Worm (Caenorhabditis elegans) whole organism, L2 larva: ENCODE results near the gene irld-64.

Experiments
- C34F6.9 ChIP-seq: fragments of 150-350 bp; optimal IDR thresholded peaks from 2 replicates; lab custom pipeline; 2014; ENCODE audit warnings: missing biosample characterization, missing genetic modification characterization
- F13H6.1 ChIP-seq: sonication (generic microtip); optimal IDR thresholded peaks from 2 replicates; lab custom pipeline; 2016; ENCODE audit warnings: missing genetic modification characterization, missing compliant biosample characterization
- R02D3.7 ChIP-seq: fragments of 150-350 bp; optimal IDR thresholded peaks from 2 replicates; lab custom pipeline; 2014; ENCODE audit warnings: missing biosample characterization, missing genetic modification characterization
- Y55F3AM.14 ChIP-seq: fragments of 200-800 bp; sonication (Bioruptor generic); optimal IDR thresholded peaks from 2 replicates; lab custom pipeline; 2018; ENCODE audit warnings: mild to moderate bottlenecking, missing genetic modification characterization, missing compliant biosample characterization
- ZK546.5 ChIP-seq: sonication (generic microtip); optimal IDR thresholded peaks from 2 replicates; lab custom pipeline; 2017; ENCODE audit warnings: missing biosample characterization, missing genetic modification characterization
- alr-1 ChIP-seq: fragments of 150-350 bp; optimal IDR thresholded peaks from 2 replicates; lab custom pipeline; 2014; ENCODE audit warnings: missing biosample characterization, missing genetic modification characterization
- aly-2 ChIP-seq: fragments of 150-350 bp; optimal IDR thresholded peaks from 2 replicates; lab custom pipeline; 2014; ENCODE audit warnings: missing biosample characterization, missing genetic modification characterization
- blmp-1 ChIP-seq: sonication (generic microtip); optimal IDR thresholded peaks from 2 replicates; lab custom pipeline; 2017; ENCODE audit warnings: missing genetic modification characterization, mild to moderate bottlenecking, missing compliant biosample characterization, antibody characterized with exemption, moderate library complexity; ENCODE audit not compliant: insufficient read depth
- ceh-82 ChIP-seq: fragments of 150-350 bp; optimal IDR thresholded peaks from 2 replicates; lab custom pipeline; 2014; ENCODE audit warnings: missing biosample characterization, missing genetic modification characterization
- crh-2 ChIP-seq: sonication (generic microtip); optimal IDR thresholded peaks from 2 replicates; lab custom pipeline; 2017; ENCODE audit warnings: missing biosample characterization, missing genetic modification characterization
- dmd-4 ChIP-seq: sonication (generic microtip); optimal IDR thresholded peaks from 2 replicates; lab custom pipeline; 2017; ENCODE audit warnings: missing biosample characterization, missing genetic modification characterization
- elt-1 ChIP-seq: fragments of 150-350 bp; optimal IDR thresholded peaks from 2 replicates; lab custom pipeline; 2014; ENCODE audit warnings: missing biosample characterization, missing genetic modification characterization
- fos-1 ChIP-seq: fragments of 150-350 bp; optimal IDR thresholded peaks from 2 replicates; lab custom pipeline; 2014; ENCODE audit warnings: missing biosample characterization, missing genetic modification characterization
- gmeb-1 ChIP-seq: fragments of 150-350 bp; optimal IDR thresholded peaks from 2 replicates; lab custom pipeline; 2014; ENCODE audit warnings: missing biosample characterization, missing genetic modification characterization
- lin-13 ChIP-seq: fragments of 150-350 bp; optimal IDR thresholded peaks from 2 replicates; lab custom pipeline; 2014; ENCODE audit warnings: missing biosample characterization, missing genetic modification reagents, missing genetic modification characterization
- lin-39 ChIP-seq: fragments of 150-350 bp; optimal IDR thresholded peaks from 2 replicates; lab custom pipeline; 2014; ENCODE audit warnings: missing biosample characterization, missing genetic modification reagents, missing genetic modification characterization
- lsy-2 ChIP-seq, 2 experiments: fragments of 150-350 bp in 1 of 2; sonication (generic microtip) in 1 of 2; optimal IDR thresholded peaks; 2 replicates each; lab custom pipeline; 2014 to 2017; ENCODE audit warnings: missing biosample characterization in 2 of 2, missing genetic modification characterization in 2 of 2
- mab-5 ChIP-seq: fragments of 150-350 bp; optimal IDR thresholded peaks from 2 replicates; lab custom pipeline; 2014; ENCODE audit warnings: missing biosample characterization, missing genetic modification characterization
- mdl-1 ChIP-seq, 2 experiments: fragments of 150-350 bp in 1 of 2; sonication (generic microtip) in 1 of 2; optimal IDR thresholded peaks; 2 replicates each; lab custom pipeline; 2017; ENCODE audit warnings: missing biosample characterization in 2 of 2, missing genetic modification characterization in 2 of 2
- nhr-10 ChIP-seq: sonication (generic microtip); optimal IDR thresholded peaks from 2 replicates; lab custom pipeline; 2017; ENCODE audit warnings: missing biosample characterization, missing genetic modification characterization
- nhr-11 ChIP-seq: fragments of 150-350 bp; optimal IDR thresholded peaks from 2 replicates; lab custom pipeline; 2014; ENCODE audit warnings: missing biosample characterization, missing genetic modification characterization
- nhr-129 ChIP-seq: fragments of 150-350 bp; optimal IDR thresholded peaks from 2 replicates; lab custom pipeline; 2014; ENCODE audit warnings: missing biosample characterization, missing genetic modification characterization
- nhr-23 ChIP-seq: fragments of 150-350 bp; optimal IDR thresholded peaks from 2 replicates; lab custom pipeline; 2014; ENCODE audit warnings: missing biosample characterization, missing genetic modification reagents, missing genetic modification characterization
- nhr-25 ChIP-seq: fragments of 150-350 bp; sonication (generic microtip); optimal IDR thresholded peaks from 3 replicates; lab custom pipeline; 2014; ENCODE audit warnings: missing biosample characterization, missing genetic modification characterization
- nhr-6 ChIP-seq: fragments of 150-350 bp; optimal IDR thresholded peaks from 2 replicates; lab custom pipeline; 2014; ENCODE audit warnings: missing biosample characterization, missing genetic modification characterization
- nhr-77 ChIP-seq: fragments of 150-350 bp; optimal IDR thresholded peaks from 2 replicates; lab custom pipeline; 2014; ENCODE audit warnings: missing biosample characterization, missing genetic modification characterization
- peb-1 ChIP-seq: fragments of 150-350 bp; optimal IDR thresholded peaks from 2 replicates; lab custom pipeline; 2014; ENCODE audit warnings: missing biosample characterization, missing genetic modification characterization
- sem-4 ChIP-seq: fragments of 150-350 bp; optimal IDR thresholded peaks from 2 replicates; lab custom pipeline; 2014; ENCODE audit warnings: missing biosample characterization, missing genetic modification reagents, missing genetic modification characterization
- skn-1 ChIP-seq: sonication (generic microtip); optimal IDR thresholded peaks from 2 replicates; lab custom pipeline; 2017; ENCODE audit warnings: missing biosample characterization, missing genetic modification characterization
- sma-3 ChIP-seq: sonication (generic microtip); optimal IDR thresholded peaks from 2 replicates; lab custom pipeline; 2016; ENCODE audit warnings: missing genetic modification reagents, missing genetic modification characterization, missing compliant biosample characterization
- unc-39 ChIP-seq: fragments of 150-350 bp; optimal IDR thresholded peaks from 2 replicates; lab custom pipeline; 2014; ENCODE audit warnings: missing biosample characterization, missing genetic modification characterization
- unc-55 ChIP-seq: fragments of 150-350 bp; sonication (generic microtip); optimal IDR thresholded peaks from 3 replicates; lab custom pipeline; 2014; ENCODE audit warnings: missing biosample characterization, missing genetic modification reagents, missing genetic modification characterization
- unc-62 ChIP-seq: fragments of 150-350 bp; optimal IDR thresholded peaks from 2 replicates; lab custom pipeline; 2014; ENCODE audit warnings: missing biosample characterization, missing genetic modification reagents, missing genetic modification characterization
- zag-1 ChIP-seq: fragments of 150-350 bp; optimal IDR thresholded peaks from 2 replicates; lab custom pipeline; 2014; ENCODE audit warnings: missing biosample characterization, missing genetic modification characterization
- ztf-1 ChIP-seq: fragments of 200-800 bp; sonication (Bioruptor generic); conservative IDR thresholded peaks from 2 replicates; pipeline ENCODE4 v1.3.6; 2022; ENCODE audit warnings: missing genetic modification characterization, missing compliant biosample characterization
- ztf-4 ChIP-seq: fragments of 150-350 bp; optimal IDR thresholded peaks from 2 replicates; lab custom pipeline; 2014; ENCODE audit warnings: missing biosample characterization, missing genetic modification characterization

irld-64 gene

ce11 chrII:2958308-2958707 is 27.9 kb upstream of the irld-64 start, which contains the start of gene srw-60:
TSS of gene srw-60 (plus strand) at chrII:2958608.
- TF ChIP-seq lsy-2 (tag; optimal IDR thresholded peaks at IDR 0.05; lab: Kevin White, UChicago) (no peak), ZK546.5 (tag; lab: Kevin White, UChicago) (no peak), nhr-25 (tag; lab: Kevin White, UChicago) (no peak), Y55F3AM.14 (GFP tag; lab: Kevin White, UChicago) (no peak), unc-55 (GFP tag; lab: Kevin White, UChicago) (no peak), crh-2 (no peak), nhr-129 (tag; lab: Kevin White, UChicago) (no peak), lin-39 (tag; lab: Kevin White, UChicago) (no peak), nhr-77 (tag; lab: Kevin White, UChicago) (no peak), blmp-1 (no peak), C34F6.9 (tag; lab: Kevin White, UChicago) (no peak)
- TF ChIP-seq, all 48 proteins: peak for 0

DNA sequence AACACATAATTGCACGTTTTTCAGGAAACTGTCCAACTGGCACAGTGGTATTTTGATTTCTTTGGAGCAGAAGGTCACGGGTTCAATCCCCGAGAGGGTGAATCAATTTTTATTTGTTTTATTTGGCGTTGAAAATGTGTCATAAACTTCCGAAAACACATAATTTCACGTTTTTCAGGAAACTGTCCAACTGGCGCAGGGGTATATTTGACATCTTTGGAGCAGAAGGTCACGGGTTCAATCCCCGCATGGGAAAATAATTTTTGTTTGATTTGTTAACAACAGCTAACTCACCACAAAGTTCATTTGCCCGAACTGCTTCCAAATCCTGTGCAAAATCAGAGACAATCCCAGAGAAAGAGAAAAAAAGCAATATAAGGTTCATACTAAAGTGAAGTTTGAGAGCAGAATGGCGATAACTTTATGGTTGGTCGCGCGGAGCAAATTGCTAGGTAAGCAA is 25.3 kb upstream of the irld-64 start, which contains the start of gene irld-48:
Gene irld-48 (plus strand): TSS at position 410 of the 460 bp plus-strand sequence.
- TF ChIP-seq lin-13 (no peak), crh-2 (no peak), nhr-10 (tag; lab: Kevin White, UChicago) (no peak), aly-2 (no peak), ceh-82 (tag; lab: Kevin White, UChicago) (no peak), dmd-4 (tag; lab: Kevin White, UChicago) (no peak), fos-1 (no peak), unc-55 (GFP tag; lab: Kevin White, UChicago) (no peak), Y55F3AM.14 (GFP tag; lab: Kevin White, UChicago) (no peak), sem-4 (no peak), F13H6.1 (tag; lab: Kevin White, UChicago) (no peak), peb-1 (tag; lab: Kevin White, UChicago) (no peak)

- TF ChIP-seq zag-1 (tag; lab: Kevin White, UChicago) = no peak
- TF ChIP-seq ztf-1 = no peak
- TF ChIP-seq, all 48 proteins: peak for 0
These were observed 22.2 kb upstream of the irld-64 start, which contains the start of gene irld-51 for ce11 chrII:2952629-2953028. TSS of gene irld-51 (minus strand) at chrII:2952729.

DNA sequence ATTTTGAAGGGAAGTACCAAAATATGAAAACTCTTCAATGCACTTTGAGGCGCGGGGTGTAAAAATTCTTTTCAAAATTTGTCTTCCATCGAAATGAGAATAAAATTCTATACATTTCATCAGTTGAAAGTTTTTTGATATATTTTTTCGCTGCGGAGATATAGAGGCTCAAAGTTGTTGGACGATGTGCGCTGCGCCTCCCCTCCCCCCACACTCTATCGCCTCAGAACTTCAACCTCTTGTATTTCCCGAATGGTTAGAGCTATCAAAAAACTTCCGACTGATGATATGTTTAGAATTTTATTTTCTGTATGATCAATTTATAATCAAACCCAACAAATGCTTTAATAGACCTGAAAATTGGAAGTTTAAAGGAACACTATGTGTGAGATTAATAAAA is 18.2 kb upstream of the irld-64 start:
- TF ChIP-seq elt-1 (tag; lab: Kevin White, UChicago) (no peak), fos-1 (no peak), unc-62 (GFP tag; lab: Kevin White, UChicago) (no peak), ZK546.5 (tag; lab: Kevin White, UChicago) (no peak), skn-1 (no peak), blmp-1 (no peak), nhr-11 (tag; lab: Kevin White, UChicago) (no peak), unc-55 (GFP tag; lab: Kevin White, UChicago) (no peak), mdl-1 (tag; optimal IDR thresholded peaks at IDR 0.05; lab: Kevin White, UChicago) (no peak), ztf-4 (tag; lab: Kevin White, UChicago) (no peak), gmeb-1 (tag; lab: Kevin White, UChicago) (no peak)

DNA sequence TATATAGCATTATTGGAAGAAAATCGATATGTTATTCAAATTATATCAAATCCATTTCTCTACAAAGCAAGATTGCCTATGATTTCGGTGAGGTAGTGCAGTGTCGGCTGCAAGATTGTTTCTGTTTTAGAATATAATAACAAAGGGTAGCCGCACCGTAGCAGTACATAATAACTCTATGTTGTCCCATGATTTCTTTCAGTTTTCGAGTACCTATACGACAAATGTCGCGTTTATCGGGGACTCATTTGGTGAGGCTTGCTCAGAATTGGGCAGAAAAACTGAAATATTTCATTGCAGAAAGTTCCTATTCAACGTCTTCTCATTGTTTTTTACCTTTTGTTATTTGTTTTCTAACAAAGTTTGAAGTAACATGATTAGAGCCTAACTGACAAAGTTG is 16.0 kb upstream of the irld-64 start, which contains the start of gene srw-79:
Gene srw-79 (plus strand): TSS at position 301 of the 400 bp plus-strand sequence.
- TF ChIP-seq nhr-23 (tag; lab: Kevin White, UChicago) (no peak), nhr-10 (tag; lab: Kevin White, UChicago) (no peak), mab-5 (no peak), dmd-4 (tag; lab: Kevin White, UChicago) (no peak), nhr-6 (tag; lab: Kevin White, UChicago) (no peak), nhr-11 (tag; lab: Kevin White, UChicago) (no peak), unc-55 (GFP tag; lab: Kevin White, UChicago) (no peak), alr-1 (tag; lab: Kevin White, UChicago) (no peak), skn-1 (no peak), gmeb-1 (tag; lab: Kevin White, UChicago) (no peak), C34F6.9 (tag; lab: Kevin White, UChicago) (no peak), nhr-129 (tag; lab: Kevin White, UChicago) (no peak), unc-39 (tag; lab: Kevin White, UChicago) (no peak), unc-62 (GFP tag; lab: Kevin White, UChicago) (no peak), ZK546.5 (tag; lab: Kevin White, UChicago) (no peak), blmp-1 (no peak), R02D3.7 (tag; lab: Kevin White, UChicago) (no peak), fos-1 (no peak), sma-3 (GFP tag; lab: Kevin White, UChicago) (no peak)
